Worm (Caenorhabditis elegans) whole organism, young adult: ENCODE results near the gene fbxa-211.
A peak's percentile ranks its signal among the peaks of the same experiment; 100 is the strongest.

Experiments used
- F49E8.2 ChIP-seq: sonication (generic microtip); optimal IDR thresholded peaks from 3 replicates; lab custom pipeline; 2017; ENCODE audit warnings: missing genetic modification characterization, mild to moderate bottlenecking, missing compliant biosample characterization, antibody characterized with exemption, moderate library complexity; ENCODE audit not compliant: insufficient read depth
- F52B5.7 ChIP-seq: sonication (generic microtip); optimal IDR thresholded peaks from 2 replicates; lab custom pipeline; 2016; ENCODE audit warnings: mild to moderate bottlenecking, missing genetic modification characterization, missing compliant biosample characterization
- F57A8.1 ChIP-seq: fragments of 200-800 bp; sonication (Bioruptor generic); optimal IDR thresholded peaks from 2 replicates; lab custom pipeline; 2018; ENCODE audit warnings: mild to moderate bottlenecking, missing genetic modification characterization, moderate library complexity, missing compliant biosample characterization
- F57C9.4 ChIP-seq: sonication (generic microtip); optimal IDR thresholded peaks from 2 replicates; lab custom pipeline; 2017; ENCODE audit warnings: mild to moderate bottlenecking, missing genetic modification characterization, missing compliant biosample characterization
- K11D2.4 ChIP-seq: fragments of 200-800 bp; sonication (Bioruptor generic); IDR thresholded peaks from 2 replicates; pipeline ENCODE4 v1.3.6; 2022; ENCODE audit warnings: missing genetic modification reagents, missing genetic modification characterization, missing compliant biosample characterization
- Y53F4B.3 ChIP-seq: fragments of 200-800 bp; sonication (Bioruptor generic); IDR thresholded peaks from 2 replicates; pipeline ENCODE4 v1.3.6; 2022; ENCODE audit warnings: missing genetic modification reagents, missing genetic modification characterization, missing compliant biosample characterization
- attf-3 ChIP-seq: fragments of 200-800 bp; sonication (Bioruptor generic); conservative IDR thresholded peaks from 2 replicates; pipeline ENCODE4 v1.3.6; 2022; ENCODE audit warnings: missing genetic modification reagents, missing genetic modification characterization, missing compliant biosample characterization
- attf-5 ChIP-seq: fragments of 200-800 bp; sonication (Bioruptor generic); optimal IDR thresholded peaks from 2 replicates; lab custom pipeline; 2018; ENCODE audit warnings: mild to moderate bottlenecking, missing genetic modification characterization, missing compliant biosample characterization
- attf-6 ChIP-seq: fragments of 200-800 bp; sonication (Bioruptor generic); IDR thresholded peaks from 2 replicates; pipeline ENCODE4 v1.3.6; 2022; ENCODE audit warnings: missing genetic modification reagents, missing genetic modification characterization, missing compliant biosample characterization
- bed-1 ChIP-seq: fragments of 200-800 bp; sonication (Bioruptor generic); IDR thresholded peaks from 2 replicates; pipeline ENCODE4 v1.3.6; 2022; ENCODE audit warnings: missing genetic modification reagents, missing genetic modification characterization, missing compliant biosample characterization
- cebp-1 ChIP-seq, 2 experiments: fragments of 200-800 bp in 1 of 2; sonication (Bioruptor generic) in 1 of 2; sonication (generic microtip) in 1 of 2; IDR thresholded peaks in 1 of 2; optimal IDR thresholded peaks in 1 of 2; 2 replicates each; pipeline versions ENCODE4 v1.3.6 to Lab custom; 2017 to 2022; ENCODE audit warnings: missing compliant biosample characterization in 2 of 2, missing genetic modification characterization in 2 of 2, mild to moderate bottlenecking in 1 of 2, missing genetic modification reagents in 1 of 2, moderate library complexity in 1 of 2
- cebp-2 ChIP-seq: fragments of 200-800 bp; sonication (Bioruptor generic); IDR thresholded peaks from 2 replicates; pipeline ENCODE4 v1.3.6; 2022; ENCODE audit warnings: missing genetic modification characterization, missing compliant biosample characterization
- ceh-58 ChIP-seq: fragments of 200-800 bp; sonication (Bioruptor generic); IDR thresholded peaks from 2 replicates; pipeline ENCODE4 v1.3.6; 2022; ENCODE audit warnings: missing genetic modification characterization, missing compliant biosample characterization
- chd-7 ChIP-seq: sonication (generic microtip); optimal IDR thresholded peaks from 2 replicates; lab custom pipeline; 2016; ENCODE audit warnings: mild to moderate bottlenecking, missing genetic modification characterization, moderate library complexity, missing compliant biosample characterization
- die-1 ChIP-seq: sonication (generic microtip); optimal IDR thresholded peaks from 2 replicates; lab custom pipeline; 2016; ENCODE audit warnings: missing genotype, mild to moderate bottlenecking, missing genetic modification characterization, missing compliant biosample characterization
- efl-1 ChIP-seq: fragments of 150-350 bp; optimal IDR thresholded peaks from 2 replicates; lab custom pipeline; 2014; ENCODE audit warnings: missing biosample characterization, missing genetic modification reagents, missing genetic modification characterization
- egrh-3 ChIP-seq: fragments of 200-800 bp; sonication (Bioruptor generic); IDR thresholded peaks from 2 replicates; pipeline ENCODE4 v1.3.6; 2022; ENCODE audit warnings: missing genetic modification reagents, missing genetic modification characterization, missing compliant biosample characterization
- fkh-3 ChIP-seq: sonication (generic microtip); optimal IDR thresholded peaks from 2 replicates; lab custom pipeline; 2016; ENCODE audit warnings: mild to moderate bottlenecking, missing genetic modification characterization, missing compliant biosample characterization
- gei-17 ChIP-seq: fragments of 200-800 bp; sonication (Bioruptor generic); optimal IDR thresholded peaks from 2 replicates; lab custom pipeline; 2018; ENCODE audit warnings: mild to moderate bottlenecking, missing genetic modification characterization, missing compliant biosample characterization
- hlh-26 ChIP-seq: fragments of 200-800 bp; sonication (Bioruptor generic); conservative IDR thresholded peaks from 2 replicates; pipeline ENCODE4 v1.3.6; 2022; ENCODE audit warnings: missing genetic modification reagents, missing genetic modification characterization, missing compliant biosample characterization
- hsf-1 ChIP-seq: fragments of 200-800 bp; sonication (Bioruptor generic); IDR thresholded peaks from 2 replicates; pipeline ENCODE4 v1.3.6; 2022; ENCODE audit warnings: missing genetic modification reagents, missing genetic modification characterization, missing compliant biosample characterization
- lin-35 ChIP-seq, 3 experiments: fragments of 150-350 bp in 2 of 3; sonication (generic microtip) in 1 of 3; optimal IDR thresholded peaks; 2 replicates each; lab custom pipeline; 2014 to 2018; ENCODE audit warnings: missing biosample characterization in 3 of 3, missing genetic modification characterization in 3 of 3, missing genetic modification reagents in 3 of 3
- mcd-1 ChIP-seq: fragments of 200-800 bp; sonication (Bioruptor generic); IDR thresholded peaks from 2 replicates; pipeline ENCODE4 v1.3.6; 2022; ENCODE audit warnings: missing genetic modification reagents, missing genetic modification characterization, missing compliant biosample characterization
- mel-28 ChIP-seq: sonication (generic microtip); optimal IDR thresholded peaks from 2 replicates; lab custom pipeline; 2016; ENCODE audit warnings: borderline replicate concordance, mild to moderate bottlenecking, missing genetic modification characterization, missing compliant biosample characterization
- nfya-1 ChIP-seq: sonication (generic microtip); optimal IDR thresholded peaks from 2 replicates; lab custom pipeline; 2017; ENCODE audit warnings: antibody characterized with exemption, missing compliant biosample characterization, missing genetic modification characterization, borderline replicate concordance; ENCODE audit not compliant: insufficient read depth
- nhr-179 ChIP-seq: sonication (generic microtip); optimal IDR thresholded peaks from 2 replicates; lab custom pipeline; 2016; ENCODE audit warnings: mild to moderate bottlenecking, missing genetic modification characterization, missing compliant biosample characterization
- nhr-90 ChIP-seq: sonication (generic microtip); optimal IDR thresholded peaks from 2 replicates; lab custom pipeline; 2016; ENCODE audit warnings: missing genotype, mild to moderate bottlenecking, missing genetic modification characterization, missing compliant biosample characterization
- rcor-1 ChIP-seq: fragments of 200-800 bp; sonication (Bioruptor generic); IDR thresholded peaks from 2 replicates; pipeline ENCODE4 v1.3.6; 2022; ENCODE audit warnings: missing genetic modification reagents, missing genetic modification characterization, missing compliant biosample characterization
- rec-8 ChIP-seq, 2 experiments: sonication (generic microtip); optimal IDR thresholded peaks; 2 replicates each; lab custom pipeline; 2016; ENCODE audit warnings: mild to moderate bottlenecking in 2 of 2, missing genetic modification characterization in 2 of 2, missing genetic modification reagents in 2 of 2, missing genotype in 2 of 2, missing biosample characterization in 1 of 2, missing compliant biosample characterization in 1 of 2, moderate library complexity in 1 of 2
- rpc-1 ChIP-seq, 2 experiments: fragments of 150-350 bp in 1 of 2; sonication (generic microtip) in 1 of 2; optimal IDR thresholded peaks; 2 replicates each; lab custom pipeline; 2014 to 2018; ENCODE audit warnings: missing biosample characterization in 1 of 2, missing genetic modification characterization in 1 of 2, missing genetic modification reagents in 1 of 2, missing genotype in 1 of 2
- sdz-38 ChIP-seq: sonication (generic microtip); optimal IDR thresholded peaks from 2 replicates; lab custom pipeline; 2016; ENCODE audit warnings: missing genotype, missing genetic modification characterization, missing compliant biosample characterization
- sea-2 ChIP-seq: fragments of 200-800 bp; sonication (Bioruptor generic); IDR thresholded peaks from 2 replicates; pipeline ENCODE4 v1.3.6; 2022; ENCODE audit warnings: missing genetic modification characterization, missing compliant biosample characterization
- snpc-1.1 ChIP-seq: sonication (generic microtip); optimal IDR thresholded peaks from 2 replicates; lab custom pipeline; 2017; ENCODE audit warnings: missing genetic modification characterization, mild to moderate bottlenecking, missing compliant biosample characterization, antibody characterized with exemption, moderate library complexity, missing genotype, missing genetic modification reagents; ENCODE audit not compliant: insufficient read depth
- snpc-3.4 ChIP-seq: sonication (generic microtip); optimal IDR thresholded peaks from 2 replicates; lab custom pipeline; 2017; ENCODE audit warnings: missing genetic modification characterization, mild to moderate bottlenecking, missing compliant biosample characterization, antibody characterized with exemption, moderate library complexity, missing genotype, missing genetic modification reagents
- snpc-4 ChIP-seq, 5 experiments: fragments of 150-350 bp in 1 of 5; sonication (generic microtip) in 4 of 5; optimal IDR thresholded peaks; 2 replicates each; lab custom pipeline; 2014 to 2018; ENCODE audit warnings: missing genetic modification characterization in 5 of 5, missing biosample characterization in 3 of 5, antibody characterized with exemption in 2 of 5, mild to moderate bottlenecking in 2 of 5, missing compliant biosample characterization in 2 of 5, missing genotype in 2 of 5, moderate library complexity in 2 of 5, missing genetic modification reagents in 1 of 5
- xnd-1 ChIP-seq: sonication (generic microtip); optimal IDR thresholded peaks from 2 replicates; lab custom pipeline; 2016; ENCODE audit warnings: missing genotype, missing genetic modification reagents, missing genetic modification characterization, missing compliant biosample characterization
- zfh-2 ChIP-seq: fragments of 200-800 bp; sonication (Bioruptor generic); conservative IDR thresholded peaks from 2 replicates; pipeline ENCODE4 v1.3.6; 2022; ENCODE audit warnings: missing genetic modification reagents, missing genetic modification characterization, missing compliant biosample characterization
- ztf-22 ChIP-seq: fragments of 200-800 bp; sonication (Bioruptor generic); optimal IDR thresholded peaks from 2 replicates; lab custom pipeline; 2018; ENCODE audit warnings: mild to moderate bottlenecking, missing genetic modification characterization, moderate library complexity, missing compliant biosample characterization

fbxa-211 gene

ce11 chrV:18106055-18106454 is 21.3 kb upstream of the fbxa-211 start:
- TF ChIP-seq F52B5.7 = no peak
- TF ChIP-seq mel-28 = no peak
- TF ChIP-seq egrh-3 = 0 out of 2 replicates have a peak, but pooled peaks have one; percentile 9
- TF ChIP-seq sea-2 = no peak
- no peak for TF ChIP-seq lin-35 (GFP tag; optimal IDR thresholded peaks at IDR 0.05; lab: Kevin White, UChicago)

DNA sequence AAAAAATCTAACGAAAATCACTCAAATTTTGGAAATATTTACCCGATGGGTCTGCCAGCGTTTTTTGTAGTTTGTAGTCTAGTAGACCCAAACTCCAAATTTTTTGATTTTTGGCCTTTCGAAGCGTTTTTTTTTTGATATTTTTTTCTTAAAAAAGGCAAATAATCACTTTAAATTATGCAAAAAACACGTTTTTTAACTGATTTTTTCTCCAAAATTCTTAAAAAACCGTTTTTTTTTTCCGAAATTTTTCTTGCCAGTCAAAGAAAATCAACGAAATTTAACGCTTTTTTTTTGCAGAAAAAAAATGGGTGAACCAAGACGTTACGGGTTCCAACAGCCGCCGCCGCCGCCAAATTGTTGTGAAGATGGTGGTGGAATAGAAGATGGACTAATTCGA is 19.4 kb upstream of the fbxa-211 start, which contains the start of gene Y37H2A.1:
Gene Y37H2A.1, plus strand, starts transcription at position 301 of the 400 bp plus-strand sequence.
- TF ChIP-seq rec-8 (tag; optimal IDR thresholded peaks at IDR 0.05; lab: Kevin White, UChicago) (no peak), chd-7 (tag; lab: Kevin White, UChicago) (no peak), gei-17 (GFP tag; lab: Kevin White, UChicago) (no peak), attf-3 (GFP tag; lab: Robert Waterston, UW) (no peak), ztf-22 (GFP tag; lab: Kevin White, UChicago) (no peak), Y53F4B.3 (GFP tag; lab: Robert Waterston, UW) (no peak), bed-1 (GFP tag; lab: Robert Waterston, UW) (no peak), sdz-38 (tag; lab: Kevin White, UChicago) (no peak), snpc-3.4 (tag; lab: Kevin White, UChicago) (no peak), rpc-1 (optimal IDR thresholded peaks at IDR 0.05; lab: Kevin White, UChicago) (no peak), rpc-1 (tag; optimal IDR thresholded peaks at IDR 0.05; lab: Kevin White, UChicago) (no peak), efl-1 (no peak), nhr-179 (tag; lab: Kevin White, UChicago) (no peak), sea-2 (no peak), attf-6 (GFP tag; lab: Robert Waterston, UW) (no peak), hlh-26 (no peak), xnd-1 (tag; lab: Kevin White, UChicago) (no peak)

DNA sequence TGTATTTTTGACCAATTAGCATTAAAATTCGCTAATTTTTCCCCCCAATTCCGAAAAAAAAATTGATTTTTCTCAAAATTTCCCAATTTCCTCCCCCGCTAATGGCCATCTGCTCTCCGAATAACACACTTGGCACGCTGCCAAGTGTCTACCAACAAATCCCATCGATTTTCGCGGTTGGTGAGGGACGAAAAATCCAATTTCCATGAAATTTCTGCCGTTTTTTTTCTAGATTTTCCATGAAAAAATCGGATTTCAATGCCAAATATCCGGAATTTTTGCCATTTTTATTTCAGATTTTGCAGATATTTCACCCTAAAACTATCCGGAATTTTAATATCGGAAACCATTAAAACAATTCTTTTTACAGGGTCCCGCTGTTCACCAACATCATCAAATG is 17.9 kb upstream of the fbxa-211 start:
- TF ChIP-seq fkh-3 (no peak), sdz-38 (tag; lab: Kevin White, UChicago) (no peak), hsf-1 (no peak), mel-28 (no peak), rcor-1 (no peak), cebp-2 (GFP tag; lab: Robert Waterston, UW) (no peak), ceh-58 (GFP tag; lab: Robert Waterston, UW) (no peak), F49E8.2 (no peak), egrh-3 (no peak), F57A8.1 (GFP tag; lab: Kevin White, UChicago) (no peak)

ce11 chrV:18115054-18115453 is 12.3 kb upstream of the fbxa-211 start:
- peak; percentile 93 for TF ChIP-seq cebp-1 (GFP tag; IDR thresholded peaks at IDR 0.05; lab: Robert Waterston, UW)
- peak; percentile 90 for TF ChIP-seq cebp-1 (tag; optimal IDR thresholded peaks at IDR 0.05; lab: Kevin White, UChicago)
- TF ChIP-seq attf-5 = peak; percentile 13
- peak; percentile 83 for TF ChIP-seq mcd-1

DNA sequence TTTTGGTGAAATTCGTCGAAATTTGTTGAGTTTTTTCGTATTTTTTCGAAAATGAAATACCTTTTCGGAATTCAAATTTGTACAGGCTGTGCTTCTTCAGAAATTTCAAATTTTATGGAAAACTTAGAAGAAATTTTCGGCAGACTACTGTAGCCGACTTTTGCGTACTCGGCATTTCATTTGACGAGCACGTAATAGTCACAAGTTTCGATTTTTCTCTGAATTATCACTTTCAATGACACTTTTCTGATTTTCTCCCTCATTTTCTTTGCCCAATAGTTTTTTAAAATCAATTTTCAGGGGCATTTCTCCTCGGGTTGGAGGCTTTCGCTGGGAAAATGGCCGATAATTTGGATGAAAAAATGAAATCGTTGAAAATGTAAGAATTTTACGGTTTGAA is 3.7 kb upstream of the fbxa-211 start, which contains the start of gene fbxa-107:
Gene fbxa-107, plus strand, starts transcription at position 301 of the 400 bp plus-strand sequence.
- no peak for TF ChIP-seq zfh-2
- TF ChIP-seq snpc-4 (GFP tag; optimal IDR thresholded peaks at IDR 0.05; lab: Kevin White, UChicago) = no peak
- no peak for TF ChIP-seq snpc-4 (tag; optimal IDR thresholded peaks at IDR 0.05; lab: Kevin White, UChicago)
- no peak for TF ChIP-seq F52B5.7
- TF ChIP-seq bed-1 (GFP tag; lab: Robert Waterston, UW) = no peak
- no peak for TF ChIP-seq nhr-90 (tag; lab: Kevin White, UChicago)
- no peak for TF ChIP-seq snpc-1.1 (tag; lab: Kevin White, UChicago)
- TF ChIP-seq die-1 (tag; lab: Kevin White, UChicago) = no peak
- TF ChIP-seq rec-8 (tag; optimal IDR thresholded peaks at IDR 0.05; lab: Kevin White, UChicago) = no peak
- TF ChIP-seq snpc-3.4 (tag; lab: Kevin White, UChicago) = no peak
- no peak for TF ChIP-seq nfya-1 (tag; lab: Kevin White, UChicago)
- no peak for TF ChIP-seq F57C9.4 (tag; lab: Kevin White, UChicago)
- TF ChIP-seq hsf-1 = no peak
- no peak for TF ChIP-seq K11D2.4
